Fruit fly (Drosophila melanogaster) whole organism, embryonic: Measurements from ENCODE around the gene Kat60.
A peak's percentile ranks its signal among the peaks of the same experiment; 100 is the strongest.

Experiments
- Atf-2 ChIP-seq: fragments of 200-800 bp; sonication (Bioruptor generic); optimal IDR thresholded peaks from 2 replicates; lab custom pipeline; 2016; ENCODE audit warnings: missing biosample characterization, missing genetic modification characterization
- CG10431 ChIP-seq: fragments of 200-800 bp; sonication (Bioruptor generic); optimal IDR thresholded peaks from 3 replicates; lab custom pipeline; 2018; ENCODE audit warnings: missing biosample characterization, mild to moderate bottlenecking, missing genetic modification characterization
- CG10979 ChIP-seq: fragments of 200-800 bp; sonication (Bioruptor generic); optimal IDR thresholded peaks from 2 replicates; lab custom pipeline; 2018; ENCODE audit warnings: missing biosample characterization, mild to moderate bottlenecking, missing genetic modification characterization, moderate library complexity
- CG11456 ChIP-seq: fragments of 200-800 bp; sonication (Bioruptor generic); IDR thresholded peaks from 3 replicates; pipeline ENCODE4 v1.3.6; 2022; ENCODE audit warnings: missing biosample characterization, missing genetic modification characterization
- CG12769 ChIP-seq: fragments of 200-800 bp; sonication (Bioruptor generic); optimal IDR thresholded peaks from 2 replicates; lab custom pipeline; 2019; ENCODE audit warnings: missing biosample characterization, mild to moderate bottlenecking, missing genetic modification characterization, moderate library complexity
- CG12942 ChIP-seq: fragments of 200-800 bp; sonication (Bioruptor generic); optimal IDR thresholded peaks from 3 replicates; lab custom pipeline; 2016; ENCODE audit warnings: missing biosample characterization, missing genetic modification characterization
- CG14860 ChIP-seq: fragments of 200-800 bp; sonication (Bioruptor generic); IDR thresholded peaks from 3 replicates; pipeline ENCODE4 v1.3.6; 2022; ENCODE audit warnings: missing biosample characterization, missing genetic modification characterization; ENCODE audit not compliant: partially characterized antibody
- CG15696 ChIP-seq: fragments of 200-800 bp; sonication (Bioruptor generic); optimal IDR thresholded peaks from 2 replicates; lab custom pipeline; 2019; ENCODE audit warnings: missing biosample characterization, mild to moderate bottlenecking, missing genetic modification characterization, moderate library complexity
- CG1647 ChIP-seq: fragments of 200-800 bp; sonication (Bioruptor generic); optimal IDR thresholded peaks from 3 replicates; lab custom pipeline; 2016; ENCODE audit warnings: missing biosample characterization, missing genetic modification characterization
- CG17612 ChIP-seq: fragments of 200-800 bp; sonication (Bioruptor generic); IDR thresholded peaks from 2 replicates; pipeline ENCODE4 v1.3.6; 2022; ENCODE audit warnings: missing biosample characterization, missing genetic modification characterization
- CG2202 ChIP-seq: fragments of 200-800 bp; sonication (Bioruptor generic); optimal IDR thresholded peaks from 2 replicates; lab custom pipeline; 2018; ENCODE audit warnings: missing biosample characterization, mild to moderate bottlenecking, missing genetic modification characterization
- CG30020 ChIP-seq: fragments of 200-800 bp; optimal IDR thresholded peaks from 2 replicates; lab custom pipeline; 2019; ENCODE audit warnings: missing biosample characterization, mild to moderate bottlenecking, missing genetic modification characterization, moderate library complexity
- CG31388 ChIP-seq: fragments of 200-800 bp; sonication (Bioruptor generic); optimal IDR thresholded peaks from 2 replicates; lab custom pipeline; 2016; ENCODE audit warnings: missing biosample characterization, missing genetic modification characterization
- CG33213 ChIP-seq: fragments of 200-800 bp; sonication (Bioruptor generic); optimal IDR thresholded peaks from 3 replicates; lab custom pipeline; 2016; ENCODE audit warnings: missing biosample characterization, missing genetic modification characterization
- CG5180 ChIP-seq: fragments of 200-800 bp; sonication (Bioruptor generic); optimal IDR thresholded peaks from 3 replicates; lab custom pipeline; 2017; ENCODE audit warnings: missing biosample characterization, missing genetic modification characterization, mild to moderate bottlenecking, moderate library complexity, missing genetic modification reagents
- CG6791 ChIP-seq: fragments of 200-800 bp; sonication (Bioruptor generic); IDR thresholded peaks from 3 replicates; pipeline ENCODE4 v1.3.6; 2022; ENCODE audit warnings: missing biosample characterization, missing genetic modification characterization; ENCODE audit not compliant: partially characterized antibody
- CG7357 ChIP-seq: fragments of 200-800 bp; sonication (Bioruptor generic); IDR thresholded peaks from 3 replicates; pipeline ENCODE4 v1.3.6; 2022; ENCODE audit warnings: missing biosample characterization, missing genetic modification characterization
- CoRest ChIP-seq: fragments of 200-800 bp; sonication (Bioruptor generic); optimal IDR thresholded peaks from 3 replicates; lab custom pipeline; 2018; ENCODE audit warnings: missing biosample characterization, mild to moderate bottlenecking, missing genetic modification characterization, moderate library complexity
- D ChIP-seq, 2 experiments: fragments of 200-800 bp in 1 of 2; fragments of >200 bp in 1 of 2; sonication (Bioruptor generic) in 1 of 2; optimal IDR thresholded peaks; 2 replicates in 1 of 2; 3 replicates in 1 of 2; lab custom pipeline; 2017; ENCODE audit warnings: mild to moderate bottlenecking in 1 of 2, missing biosample characterization in 1 of 2, missing genetic modification characterization in 1 of 2, missing genetic modification reagents in 1 of 2
- D19A ChIP-seq: fragments of 200-800 bp; optimal IDR thresholded peaks from 3 replicates; lab custom pipeline; 2019; ENCODE audit warnings: missing biosample characterization, mild to moderate bottlenecking, missing genetic modification characterization, moderate library complexity
- Dip3 ChIP-seq: fragments of 200-800 bp; sonication (Bioruptor generic); optimal IDR thresholded peaks from 3 replicates; lab custom pipeline; 2016; ENCODE audit warnings: missing biosample characterization, missing genetic modification characterization
- Doc3 ChIP-seq: fragments of 200-800 bp; sonication (Bioruptor generic); IDR thresholded peaks from 3 replicates; pipeline ENCODE4 v1.3.6; 2022; ENCODE audit warnings: missing biosample characterization, missing genetic modification characterization; ENCODE audit not compliant: partially characterized antibody
- Max ChIP-seq: fragments of 200-800 bp; sonication (Bioruptor generic); optimal IDR thresholded peaks from 2 replicates; lab custom pipeline; 2016; ENCODE audit warnings: missing biosample characterization, mild to moderate bottlenecking, missing genetic modification characterization
- NK7.1 ChIP-seq: fragments of 200-800 bp; sonication (Bioruptor generic); optimal IDR thresholded peaks from 3 replicates; lab custom pipeline; 2016; ENCODE audit warnings: missing biosample characterization, missing genetic modification characterization
- Opbp ChIP-seq: fragments of 200-800 bp; sonication (Bioruptor generic); IDR thresholded peaks from 3 replicates; pipeline ENCODE4 v1.3.6; 2022; ENCODE audit warnings: missing biosample characterization, missing genetic modification characterization; ENCODE audit not compliant: partially characterized antibody
- Ptx1 ChIP-seq: fragments of 200-800 bp; sonication (Bioruptor generic); IDR thresholded peaks from 2 replicates; pipeline ENCODE4 v1.3.6; 2022; ENCODE audit warnings: missing biosample characterization, missing genetic modification characterization
- Rfx ChIP-seq: fragments of 200-800 bp; sonication (Bioruptor generic); IDR thresholded peaks from 2 replicates; pipeline ENCODE4 v1.3.6; 2022; ENCODE audit warnings: missing biosample characterization, missing genetic modification characterization
- Six4 ChIP-seq: fragments of 200-800 bp; sonication (Bioruptor generic); optimal IDR thresholded peaks from 2 replicates; lab custom pipeline; 2016; ENCODE audit warnings: missing biosample characterization, missing genetic modification characterization
- Sry-β ChIP-seq: fragments of 200-800 bp; sonication (Bioruptor generic); optimal IDR thresholded peaks from 2 replicates; lab custom pipeline; 2018; ENCODE audit warnings: missing biosample characterization, mild to moderate bottlenecking, missing genetic modification characterization, moderate library complexity
- Sry-δ ChIP-seq: fragments of 200-800 bp; sonication (Bioruptor generic); optimal IDR thresholded peaks from 2 replicates; lab custom pipeline; 2016; ENCODE audit warnings: missing biosample characterization, missing genetic modification characterization
- br ChIP-seq: fragments of >200 bp; optimal IDR thresholded peaks from 2 replicates; lab custom pipeline; 2017
- crc ChIP-seq: fragments of 200-800 bp; sonication (Bioruptor generic); optimal IDR thresholded peaks from 2 replicates; lab custom pipeline; 2016; ENCODE audit warnings: missing biosample characterization, missing genetic modification characterization
- eve ChIP-seq, 2 experiments: fragments of >200 bp; optimal IDR thresholded peaks; 2 replicates each; lab custom pipeline; 2017; ENCODE audit warnings: missing biosample characterization in 2 of 2, missing genetic modification characterization in 2 of 2
- fu2 ChIP-seq: fragments of 200-800 bp; sonication (Bioruptor generic); optimal IDR thresholded peaks from 2 replicates; lab custom pipeline; 2016; ENCODE audit warnings: missing biosample characterization, missing genetic modification characterization
- jing ChIP-seq: fragments of 200-800 bp; sonication (Bioruptor generic); optimal IDR thresholded peaks from 2 replicates; lab custom pipeline; 2018; ENCODE audit warnings: missing biosample characterization, mild to moderate bottlenecking, missing genetic modification characterization
- klu ChIP-seq: fragments of 200-800 bp; sonication (Bioruptor generic); IDR thresholded peaks from 2 replicates; pipeline ENCODE4 v1.3.6; 2022; ENCODE audit warnings: missing biosample characterization, missing genetic modification characterization
- knrl ChIP-seq: fragments of 200-800 bp; sonication (Bioruptor generic); IDR thresholded peaks from 3 replicates; pipeline ENCODE4 v1.3.6; 2022; ENCODE audit warnings: missing biosample characterization, missing genetic modification characterization; ENCODE audit not compliant: partially characterized antibody
- nmo ChIP-seq: fragments of 200-800 bp; sonication (Bioruptor generic); optimal IDR thresholded peaks from 2 replicates; lab custom pipeline; 2018; ENCODE audit warnings: missing biosample characterization, mild to moderate bottlenecking, missing genetic modification characterization, moderate library complexity
- peb ChIP-seq: fragments of 200-800 bp; sonication (Bioruptor generic); IDR thresholded peaks from 2 replicates; pipeline ENCODE4 v1.3.6; 2022; ENCODE audit warnings: missing biosample characterization, missing genetic modification characterization
- pum ChIP-seq: fragments of 200-800 bp; sonication (Bioruptor generic); optimal IDR thresholded peaks from 2 replicates; lab custom pipeline; 2016; ENCODE audit warnings: missing biosample characterization, missing genetic modification characterization
- row ChIP-seq: fragments of 200-800 bp; sonication (Bioruptor generic); IDR thresholded peaks from 3 replicates; pipeline ENCODE4 v1.3.6; 2022; ENCODE audit warnings: missing biosample characterization, missing genetic modification characterization
- scrt ChIP-seq: fragments of 200-800 bp; sonication (Bioruptor generic); optimal IDR thresholded peaks from 2 replicates; lab custom pipeline; 2018; ENCODE audit warnings: missing biosample characterization, mild to moderate bottlenecking, missing genetic modification characterization, moderate library complexity
- tap ChIP-seq: fragments of 200-800 bp; optimal IDR thresholded peaks from 3 replicates; lab custom pipeline; 2019; ENCODE audit warnings: missing biosample characterization, mild to moderate bottlenecking, missing genetic modification characterization, moderate library complexity
- tin ChIP-seq: fragments of 200-800 bp; sonication (Bioruptor generic); optimal IDR thresholded peaks from 3 replicates; lab custom pipeline; 2016; ENCODE audit warnings: missing biosample characterization, missing genetic modification characterization
- trem ChIP-seq: fragments of 200-800 bp; optimal IDR thresholded peaks from 3 replicates; lab custom pipeline; 2019; ENCODE audit warnings: missing biosample characterization, mild to moderate bottlenecking, missing genetic modification characterization, moderate library complexity
- tup ChIP-seq: fragments of 200-800 bp; sonication (Bioruptor generic); optimal IDR thresholded peaks from 2 replicates; lab custom pipeline; 2016; ENCODE audit warnings: missing biosample characterization, mild to moderate bottlenecking, missing genetic modification characterization, moderate library complexity
- usp ChIP-seq: fragments of >200 bp; optimal IDR thresholded peaks from 2 replicates; lab custom pipeline; 2017; ENCODE audit warnings: missing biosample characterization, missing genetic modification characterization
- vnd ChIP-seq: fragments of 200-800 bp; sonication (Bioruptor generic); IDR thresholded peaks from 3 replicates; pipeline ENCODE4 v1.3.6; 2022; ENCODE audit warnings: missing biosample characterization, missing genetic modification characterization; ENCODE audit not compliant: partially characterized antibody

Gene Kat60

dm6 chr3R:5215334-5216307 is 16.4 kb downstream of the Kat60 start (continued):
- TF ChIP-seq CoRest (tag; lab: Kevin White, UChicago) (peak; percentile 86), br (no peak), CG11456 (GFP tag; lab: Robert Waterston, UW) (peak; percentile 89), Opbp (GFP tag; lab: Robert Waterston, UW) (no peak), Rfx (GFP tag; lab: Robert Waterston, UW) (peak; percentile 71), D (optimal IDR thresholded peaks at IDR 0.05; lab: Kevin White, UChicago) (no peak), D (GFP tag; optimal IDR thresholded peaks at IDR 0.05; lab: Kevin White, UChicago) (peak; percentile 100), usp (GFP tag; lab: Kevin White, UChicago) (no peak), tin (GFP tag; lab: Kevin White, UChicago) (peak; percentile 95), Max (peak; percentile 98), Six4 (GFP tag; lab: Kevin White, UChicago) (peak; percentile 99), CG1647 (GFP tag; lab: Kevin White, UChicago) (peak; percentile 98), CG7357 (GFP tag; lab: Robert Waterston, UW) (peak; percentile 70; the same call in 2 of the 3 replicates), CG2202 (tag; lab: Kevin White, UChicago) (peak; percentile 100), nmo (GFP tag; lab: Kevin White, UChicago) (peak; percentile 68), row (peak; percentile 81), tap (tag; lab: Kevin White, UChicago) (peak; percentile 92), klu (GFP tag; lab: Robert Waterston, UW) (peak; percentile 51), CG30020 (tag; lab: Kevin White, UChicago) (peak; percentile 68), crc (peak; percentile 93), scrt (GFP tag; lab: Kevin White, UChicago) (peak; percentile 85), eve (GFP tag; optimal IDR thresholded peaks at IDR 0.05; lab: Kevin White, UChicago) (peak in 1 of 2 experiments; percentile 25), CG12942 (GFP tag; lab: Kevin White, UChicago) (peak; percentile 99), CG33213 (GFP tag; lab: Kevin White, UChicago) (peak; percentile 99), fu2 (GFP tag; lab: Kevin White, UChicago) (peak; percentile 74), Dip3 (GFP tag; lab: Kevin White, UChicago) (peak; percentile 63), CG31388 (GFP tag; lab: Kevin White, UChicago) (peak; percentile 96), CG5180 (GFP tag; lab: Kevin White, UChicago) (peak; percentile 94), CG15696 (tag; lab: Kevin White, UChicago) (peak; percentile 100), tup (GFP tag; lab: Kevin White, UChicago) (peak; percentile 99), CG6791 (no peak), knrl (no peak), CG12769 (tag; lab: Kevin White, UChicago) (peak; percentile 81), Doc3 (GFP tag; lab: Robert Waterston, UW) (no peak), Atf-2 (peak; percentile 98), vnd (GFP tag; lab: Robert Waterston, UW) (no peak), Ptx1 (GFP tag; lab: Robert Waterston, UW) (peak; percentile 69), NK7.1 (GFP tag; lab: Kevin White, UChicago) (peak; percentile 99), CG10979 (tag; lab: Kevin White, UChicago) (peak; percentile 90), jing (GFP tag; lab: Kevin White, UChicago) (peak; percentile 93), CG14860 (GFP tag; lab: Robert Waterston, UW) (no peak), Sry-δ (GFP tag; lab: Kevin White, UChicago) (peak; percentile 81), CG10431 (peak; percentile 98), CG17612 (GFP tag; lab: Robert Waterston, UW) (peak; percentile 87), trem (tag; lab: Kevin White, UChicago) (peak; percentile 93), peb (GFP tag; lab: Robert Waterston, UW) (peak; percentile 93), Sry-β (GFP tag; lab: Kevin White, UChicago) (peak; percentile 84), pum (GFP tag; lab: Kevin White, UChicago) (peak; percentile 97), D19A (tag; lab: Kevin White, UChicago) (peak; percentile 91)
